Fruit fly (Drosophila melanogaster): ENCODE data around the gene CG31517.

CG31517 gene

dm6 chr3R:13983272-13984032, 35.2 kb downstream of the CG31517 start (continued):
- TF ChIP-seq insv (GFP tag; optimal IDR thresholded peaks at IDR 0.05) (peak; percentile 3 to 82), CoRest (tag; optimal IDR thresholded peaks at IDR 0.05) (peak; percentile 93), CG13775 (GFP tag; optimal IDR thresholded peaks at IDR 0.05) (peak; percentile 91), E2f1 (GFP tag; IDR thresholded peaks at IDR 0.05) (peak; percentile 89), corto (GFP tag; optimal IDR thresholded peaks at IDR 0.05) (peak; percentile 85), Nf-YB (GFP tag; optimal IDR thresholded peaks at IDR 0.05) (peak; percentile 81), CG10543 (GFP tag; optimal IDR thresholded peaks at IDR 0.05) (peak; percentile 93), CG9215 (GFP tag; IDR thresholded peaks at IDR 0.05) (peak; percentile 90), CG8944 (GFP tag; optimal IDR thresholded peaks at IDR 0.05) (peak; percentile 93), CG33213 (GFP tag; optimal IDR thresholded peaks at IDR 0.05) (peak; percentile 85), zen (tag; optimal IDR thresholded peaks at IDR 0.05) (peak; percentile 82), pb (GFP tag; optimal IDR thresholded peaks at IDR 0.05) (peak; percentile 89), HmgD (GFP tag; optimal IDR thresholded peaks at IDR 0.05) (peak; percentile 94), CG18619 (GFP tag; optimal IDR thresholded peaks at IDR 0.05) (peak; percentile 88), CG1529 (GFP tag; optimal IDR thresholded peaks at IDR 0.05) (peak; percentile 85), zf30C (GFP tag; optimal IDR thresholded peaks at IDR 0.05) (peak; percentile 35), ATbp (GFP tag; optimal IDR thresholded peaks at IDR 0.05) (peak; percentile 90), p53 (GFP tag; optimal IDR thresholded peaks at IDR 0.05) (peak; percentile 90), Hr3 (GFP tag; optimal IDR thresholded peaks at IDR 0.05) (peak; percentile 95), CG9437 (GFP tag; optimal IDR thresholded peaks at IDR 0.05) (peak; percentile 85), CG12391 (tag; optimal IDR thresholded peaks at IDR 0.05) (peak; percentile 94), CG11560 (tag; IDR thresholded peaks at IDR 0.05) (no peak; the same call in 1 of the 3 replicates), Myb (GFP tag; optimal IDR thresholded peaks at IDR 0.05) (peak; percentile 88), stc (GFP tag; IDR thresholded peaks at IDR 0.05) (peak; percentile 80), Atf-2 (GFP tag; optimal IDR thresholded peaks at IDR 0.05) (peak; percentile 91), CTCF (GFP tag; optimal IDR thresholded peaks at IDR 0.05) (peak; percentile 23), cwo (GFP tag; optimal IDR thresholded peaks at IDR 0.05) (peak; percentile 94), CG10462 (GFP tag; optimal IDR thresholded peaks at IDR 0.05) (peak; percentile 82), Side (GFP tag; optimal IDR thresholded peaks at IDR 0.05) (peak; percentile 97), HLH54F (GFP tag; optimal IDR thresholded peaks at IDR 0.05) (peak; percentile 93), CG7987 (GFP tag; optimal IDR thresholded peaks at IDR 0.05) (peak; percentile 87), Kr (GFP tag; optimal IDR thresholded peaks at IDR 0.05) (peak; percentile 5), ash1 (GFP tag; optimal IDR thresholded peaks at IDR 0.05) (peak; percentile 64), salm (tag; optimal IDR thresholded peaks at IDR 0.05) (peak; percentile 83), CG11456 (GFP tag; IDR thresholded peaks at IDR 0.05) (peak; percentile 72), CG8765 (GFP tag; IDR thresholded peaks at IDR 0.05) (peak; percentile 73), trem (tag; optimal IDR thresholded peaks at IDR 0.05) (peak; percentile 85), trh (GFP tag; optimal IDR thresholded peaks at IDR 0.05) (peak; percentile 67), CG15073 (GFP tag; optimal IDR thresholded peaks at IDR 0.05) (no peak), CG11398 (GFP tag; optimal IDR thresholded peaks at IDR 0.05) (peak; percentile 89), hkb (optimal IDR thresholded peaks at IDR 0.05) (no peak), hkb (GFP tag; IDR thresholded peaks at IDR 0.05) (peak; percentile 91), Mrtf (GFP tag; IDR thresholded peaks at IDR 0.05) (peak; percentile 83), tap (tag; optimal IDR thresholded peaks at IDR 0.05) (peak; percentile 87), CG34376 (GFP tag; optimal IDR thresholded peaks at IDR 0.05) (peak; percentile 94), unpg (GFP tag; optimal IDR thresholded peaks at IDR 0.05) (peak; percentile 92), vfl (GFP tag; optimal IDR thresholded peaks at IDR 0.05) (peak; percentile 89), grau (tag; optimal IDR thresholded peaks at IDR 0.05) (peak; percentile 93), Med (GFP tag) (peak; percentile 98), inv (GFP tag; IDR thresholded peaks at IDR 0.05; ENCODE audit: partially characterized antibody) (no peak)

Data from whole organism, embryonic.